Fruit fly (Drosophila melanogaster): ENCODE results near the gene CG8927.

DNA sequence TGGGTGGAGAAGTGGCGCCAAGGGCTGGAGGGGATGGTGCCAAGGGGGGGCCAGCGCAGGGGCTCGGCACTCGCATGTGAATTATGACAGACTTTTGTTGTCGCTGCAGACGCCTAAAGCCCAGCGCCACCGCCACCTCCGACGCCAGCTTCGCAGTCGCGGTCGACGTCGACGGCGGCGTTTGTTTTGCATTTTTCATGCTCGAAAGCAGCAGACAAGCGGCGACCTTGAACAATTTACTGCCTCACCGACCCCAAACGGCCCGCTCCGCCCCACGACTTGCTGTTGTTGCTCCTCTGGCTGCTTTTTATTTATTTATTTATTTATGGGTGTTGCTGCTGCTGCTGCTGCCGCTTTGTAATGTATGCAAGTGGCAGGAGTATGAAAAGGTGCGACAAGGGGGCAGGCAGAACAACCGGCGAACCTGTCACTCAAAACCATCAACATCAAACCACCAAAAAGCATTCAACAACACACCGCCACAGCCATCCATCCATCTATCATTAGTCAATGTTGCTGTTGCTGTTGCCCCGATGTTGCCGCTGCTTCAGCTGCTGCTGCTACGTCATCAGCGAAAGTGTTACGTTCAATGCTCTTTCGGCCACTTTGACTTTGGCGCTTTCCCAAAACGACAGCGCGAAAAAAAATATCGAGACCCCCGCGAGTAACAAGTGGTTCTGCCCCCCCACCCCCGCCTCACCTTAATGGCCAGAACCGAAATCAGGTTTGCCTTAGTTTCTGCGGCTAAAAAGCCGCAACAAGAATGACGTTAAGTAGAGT lies 37.6 kb downstream of the CG8927 start:
- TF ChIP-seq Mio (GFP tag; optimal IDR thresholded peaks at IDR 0.05) (no peak), Jra (GFP tag; optimal IDR thresholded peaks at IDR 0.05) (no peak), br (GFP tag; optimal IDR thresholded peaks at IDR 0.05) (no peak), h (GFP tag; optimal IDR thresholded peaks at IDR 0.05) (no peak), Dif (GFP tag; optimal IDR thresholded peaks at IDR 0.05; ENCODE audit: partially characterized antibody) (no peak), Rel (GFP tag; optimal IDR thresholded peaks at IDR 0.05) (no peak), Rel (tag; optimal IDR thresholded peaks at IDR 0.05) (no peak), psq (GFP tag; optimal IDR thresholded peaks at IDR 0.05) (no peak), dmrt93B (GFP tag; optimal IDR thresholded peaks at IDR 0.05) (no peak)

Data from whole organism, wandering third instar larva.